Worm (Caenorhabditis elegans) whole organism, L2 larva: ENCODE results near the gene ZK688.5.
A peak's percentile ranks its signal among the peaks of the same experiment; 100 is the strongest.

ENCODE experiments used
- F13H6.1 ChIP-seq: sonication (generic microtip); optimal IDR thresholded peaks from 2 replicates; lab custom pipeline; 2016; ENCODE audit warnings: missing genetic modification characterization, missing compliant biosample characterization
- R02D3.7 ChIP-seq: fragments of 150-350 bp; optimal IDR thresholded peaks from 2 replicates; lab custom pipeline; 2014; ENCODE audit warnings: missing biosample characterization, missing genetic modification characterization
- Y55F3AM.14 ChIP-seq: fragments of 200-800 bp; sonication (Bioruptor generic); optimal IDR thresholded peaks from 2 replicates; lab custom pipeline; 2018; ENCODE audit warnings: mild to moderate bottlenecking, missing genetic modification characterization, missing compliant biosample characterization
- ZK546.5 ChIP-seq: sonication (generic microtip); optimal IDR thresholded peaks from 2 replicates; lab custom pipeline; 2017; ENCODE audit warnings: missing biosample characterization, missing genetic modification characterization
- alr-1 ChIP-seq: fragments of 150-350 bp; optimal IDR thresholded peaks from 2 replicates; lab custom pipeline; 2014; ENCODE audit warnings: missing biosample characterization, missing genetic modification characterization
- aly-2 ChIP-seq: fragments of 150-350 bp; optimal IDR thresholded peaks from 2 replicates; lab custom pipeline; 2014; ENCODE audit warnings: missing biosample characterization, missing genetic modification characterization
- ama-1 ChIP-seq: fragments of 150-350 bp; optimal IDR thresholded peaks from 2 replicates; lab custom pipeline; 2018; ENCODE audit warnings: inconsistent platforms
- blmp-1 ChIP-seq: sonication (generic microtip); optimal IDR thresholded peaks from 2 replicates; lab custom pipeline; 2017; ENCODE audit warnings: missing genetic modification characterization, mild to moderate bottlenecking, missing compliant biosample characterization, antibody characterized with exemption, moderate library complexity; ENCODE audit not compliant: insufficient read depth
- ceh-16 ChIP-seq: fragments of 150-350 bp; optimal IDR thresholded peaks from 2 replicates; lab custom pipeline; 2014; ENCODE audit warnings: missing biosample characterization, missing genetic modification characterization
- crh-2 ChIP-seq: sonication (generic microtip); optimal IDR thresholded peaks from 2 replicates; lab custom pipeline; 2017; ENCODE audit warnings: missing biosample characterization, missing genetic modification characterization
- elt-1 ChIP-seq: fragments of 150-350 bp; optimal IDR thresholded peaks from 2 replicates; lab custom pipeline; 2014; ENCODE audit warnings: missing biosample characterization, missing genetic modification characterization
- elt-3 ChIP-seq: sonication (generic microtip); optimal IDR thresholded peaks from 2 replicates; lab custom pipeline; 2017; ENCODE audit warnings: missing biosample characterization, missing genetic modification characterization
- fos-1 ChIP-seq: fragments of 150-350 bp; optimal IDR thresholded peaks from 2 replicates; lab custom pipeline; 2014; ENCODE audit warnings: missing biosample characterization, missing genetic modification characterization
- gmeb-1 ChIP-seq: fragments of 150-350 bp; optimal IDR thresholded peaks from 2 replicates; lab custom pipeline; 2014; ENCODE audit warnings: missing biosample characterization, missing genetic modification characterization
- lin-11 ChIP-seq: fragments of 150-350 bp; sonication (generic microtip); optimal IDR thresholded peaks from 2 replicates; lab custom pipeline; 2014; ENCODE audit warnings: missing biosample characterization, missing genetic modification characterization, inconsistent platforms, mixed read lengths
- lsy-2 ChIP-seq, 2 experiments: fragments of 150-350 bp in 1 of 2; sonication (generic microtip) in 1 of 2; optimal IDR thresholded peaks; 2 replicates each; lab custom pipeline; 2014 to 2017; ENCODE audit warnings: missing biosample characterization in 2 of 2, missing genetic modification characterization in 2 of 2
- mab-5 ChIP-seq: fragments of 150-350 bp; optimal IDR thresholded peaks from 2 replicates; lab custom pipeline; 2014; ENCODE audit warnings: missing biosample characterization, missing genetic modification characterization
- mdl-1 ChIP-seq, 2 experiments: fragments of 150-350 bp in 1 of 2; sonication (generic microtip) in 1 of 2; optimal IDR thresholded peaks; 2 replicates each; lab custom pipeline; 2017; ENCODE audit warnings: missing biosample characterization in 2 of 2, missing genetic modification characterization in 2 of 2
- nhr-10 ChIP-seq: sonication (generic microtip); optimal IDR thresholded peaks from 2 replicates; lab custom pipeline; 2017; ENCODE audit warnings: missing biosample characterization, missing genetic modification characterization
- nhr-11 ChIP-seq: fragments of 150-350 bp; optimal IDR thresholded peaks from 2 replicates; lab custom pipeline; 2014; ENCODE audit warnings: missing biosample characterization, missing genetic modification characterization
- nhr-12 ChIP-seq: fragments of 150-350 bp; optimal IDR thresholded peaks from 2 replicates; lab custom pipeline; 2014; ENCODE audit warnings: missing biosample characterization, missing genetic modification characterization
- nhr-129 ChIP-seq: fragments of 150-350 bp; optimal IDR thresholded peaks from 2 replicates; lab custom pipeline; 2014; ENCODE audit warnings: missing biosample characterization, missing genetic modification characterization
- nhr-21 ChIP-seq: fragments of 150-350 bp; optimal IDR thresholded peaks from 2 replicates; lab custom pipeline; 2014; ENCODE audit warnings: missing biosample characterization, missing genetic modification characterization
- nhr-25 ChIP-seq: fragments of 150-350 bp; sonication (generic microtip); optimal IDR thresholded peaks from 3 replicates; lab custom pipeline; 2014; ENCODE audit warnings: missing biosample characterization, missing genetic modification characterization
- nhr-6 ChIP-seq: fragments of 150-350 bp; optimal IDR thresholded peaks from 2 replicates; lab custom pipeline; 2014; ENCODE audit warnings: missing biosample characterization, missing genetic modification characterization
- nhr-77 ChIP-seq: fragments of 150-350 bp; optimal IDR thresholded peaks from 2 replicates; lab custom pipeline; 2014; ENCODE audit warnings: missing biosample characterization, missing genetic modification characterization
- sem-4 ChIP-seq: fragments of 150-350 bp; optimal IDR thresholded peaks from 2 replicates; lab custom pipeline; 2014; ENCODE audit warnings: missing biosample characterization, missing genetic modification reagents, missing genetic modification characterization
- sma-3 ChIP-seq: sonication (generic microtip); optimal IDR thresholded peaks from 2 replicates; lab custom pipeline; 2016; ENCODE audit warnings: missing genetic modification reagents, missing genetic modification characterization, missing compliant biosample characterization
- sma-9 ChIP-seq, 2 experiments: fragments of 150-350 bp in 1 of 2; sonication (generic microtip) in 1 of 2; optimal IDR thresholded peaks; 2 replicates each; lab custom pipeline; 2014 to 2016; ENCODE audit warnings: missing genetic modification characterization in 2 of 2, mild to moderate bottlenecking in 1 of 2, missing biosample characterization in 1 of 2, missing compliant biosample characterization in 1 of 2, missing genetic modification reagents in 1 of 2, moderate library complexity in 1 of 2
- snpc-4 ChIP-seq: fragments of 150-350 bp; optimal IDR thresholded peaks from 2 replicates; lab custom pipeline; 2014; ENCODE audit warnings: missing biosample characterization, missing genetic modification characterization
- unc-39 ChIP-seq: fragments of 150-350 bp; optimal IDR thresholded peaks from 2 replicates; lab custom pipeline; 2014; ENCODE audit warnings: missing biosample characterization, missing genetic modification characterization
- unc-55 ChIP-seq: fragments of 150-350 bp; sonication (generic microtip); optimal IDR thresholded peaks from 3 replicates; lab custom pipeline; 2014; ENCODE audit warnings: missing biosample characterization, missing genetic modification reagents, missing genetic modification characterization
- unc-62 ChIP-seq: fragments of 150-350 bp; optimal IDR thresholded peaks from 2 replicates; lab custom pipeline; 2014; ENCODE audit warnings: missing biosample characterization, missing genetic modification reagents, missing genetic modification characterization
- zag-1 ChIP-seq: fragments of 150-350 bp; optimal IDR thresholded peaks from 2 replicates; lab custom pipeline; 2014; ENCODE audit warnings: missing biosample characterization, missing genetic modification characterization
- ztf-1 ChIP-seq: fragments of 200-800 bp; sonication (Bioruptor generic); conservative IDR thresholded peaks from 2 replicates; pipeline ENCODE4 v1.3.6; 2022; ENCODE audit warnings: missing genetic modification characterization, missing compliant biosample characterization
- ztf-11 ChIP-seq: sonication (generic microtip); optimal IDR thresholded peaks from 2 replicates; lab custom pipeline; 2017; ENCODE audit warnings: missing biosample characterization, missing genetic modification characterization

ZK688.5 gene

ce11 chrIII:7911621-7912020 lies 20.2 kb upstream of the ZK688.5 start, which contains the start of gene ZK688.7 (continued):
- TF ChIP-seq unc-55 (GFP tag; lab: Kevin White, UChicago) (no peak), mab-5 (tag; lab: Kevin White, UChicago) (no peak), fos-1 (peak; percentile 4), F13H6.1 (no peak), snpc-4 (no peak), alr-1 (tag; lab: Kevin White, UChicago) (no peak), mdl-1 (tag; optimal IDR thresholded peaks at IDR 0.05; lab: Kevin White, UChicago) (no peak), nhr-77 (tag; lab: Kevin White, UChicago) (no peak), unc-39 (tag; lab: Kevin White, UChicago) (no peak)
- TF ChIP-seq, all 48 proteins: peak for 6

ce11 chrIII:7909263-7909662 lies 17.8 kb upstream of the ZK688.5 start, which contains the start of gene ZK688.1:
Gene ZK688.1, plus strand, starts transcription at chrIII:7909563.
- TF ChIP-seq R02D3.7 (tag; lab: Kevin White, UChicago) (no peak), ZK546.5 (tag; lab: Kevin White, UChicago) (no peak), nhr-11 (tag; lab: Kevin White, UChicago) (no peak), ama-1 (lab: Kevin White, UChicago) (no peak), crh-2 (tag; lab: Kevin White, UChicago) (no peak), sma-9 (GFP tag; optimal IDR thresholded peaks at IDR 0.05; lab: Kevin White, UChicago) (no peak), sma-9 (tag; optimal IDR thresholded peaks at IDR 0.05; lab: Kevin White, UChicago) (no peak), unc-62 (GFP tag; lab: Kevin White, UChicago) (no peak), nhr-10 (tag; lab: Kevin White, UChicago) (no peak), aly-2 (tag; lab: Kevin White, UChicago) (no peak), ztf-11 (tag; lab: Kevin White, UChicago) (no peak), nhr-21 (tag; lab: Kevin White, UChicago) (no peak), zag-1 (no peak), mab-5 (tag; lab: Kevin White, UChicago) (no peak), lin-11 (tag; lab: Kevin White, UChicago) (no peak), fos-1 (no peak)
- TF ChIP-seq, all 48 proteins: peak for 0

ce11 chrIII:7907515-7907914 lies 16.1 kb upstream of the ZK688.5 start, which contains the start of gene pcp-5:
Gene pcp-5, minus strand, starts transcription at chrIII:7907615.
- TF ChIP-seq fos-1 (no peak), lsy-2 (tag; optimal IDR thresholded peaks at IDR 0.05; lab: Kevin White, UChicago) (peak in 1 of 2 experiments; percentile 6), ama-1 (lab: Kevin White, UChicago) (no peak)

ce11 chrIII:7903427-7903826 lies 12.0 kb upstream of the ZK688.5 start:
- TF ChIP-seq ceh-16 (no peak), nhr-6 (no peak), snpc-4 (no peak), elt-1 (tag; lab: Kevin White, UChicago) (no peak), mab-5 (tag; lab: Kevin White, UChicago) (no peak), sem-4 (tag; lab: Kevin White, UChicago) (no peak), gmeb-1 (no peak), Y55F3AM.14 (no peak), ztf-1 (GFP tag; lab: Robert Waterston, UW) (no peak), nhr-12 (tag; lab: Kevin White, UChicago) (no peak)

- TF ChIP-seq nhr-129 (tag; lab: Kevin White, UChicago) = no peak
- no peak for TF ChIP-seq ztf-1 (GFP tag; lab: Robert Waterston, UW)
- TF ChIP-seq F13H6.1 = no peak
- no peak for TF ChIP-seq unc-55 (GFP tag; lab: Kevin White, UChicago)
- TF ChIP-seq Y55F3AM.14 = no peak
- TF ChIP-seq ZK546.5 (tag; lab: Kevin White, UChicago) = no peak
- no peak for TF ChIP-seq elt-1 (tag; lab: Kevin White, UChicago)
- TF ChIP-seq gmeb-1 = no peak
- no peak for TF ChIP-seq unc-39 (tag; lab: Kevin White, UChicago)
Measured at ce11 chrIII:7900733-7901132, 9.3 kb upstream of the ZK688.5 start, which contains the start of gene best-24. Gene best-24, plus strand, starts transcription at chrIII:7901033.

ce11 chrIII:7897733-7898132 lies 6.3 kb upstream of the ZK688.5 start:
- TF ChIP-seq R02D3.7 (tag; lab: Kevin White, UChicago) (no peak), lsy-2 (tag; optimal IDR thresholded peaks at IDR 0.05; lab: Kevin White, UChicago) (peak in 1 of 2 experiments; percentile 48), nhr-21 (tag; lab: Kevin White, UChicago) (peak; percentile 81), elt-3 (no peak), sma-9 (GFP tag; optimal IDR thresholded peaks at IDR 0.05; lab: Kevin White, UChicago) (peak; percentile 73), sma-9 (tag; optimal IDR thresholded peaks at IDR 0.05; lab: Kevin White, UChicago) (no peak), gmeb-1 (peak; percentile 45), ztf-1 (GFP tag; lab: Robert Waterston, UW) (no peak), nhr-129 (tag; lab: Kevin White, UChicago) (no peak), nhr-25 (tag; lab: Kevin White, UChicago) (peak; percentile 76), sma-3 (peak; percentile 55), blmp-1 (tag; lab: Kevin White, UChicago) (peak; percentile 1)
